Worm (Caenorhabditis elegans) whole organism, L3 larva: ENCODE results near the gene Y45G5AM.5.

Source experiments
- fos-1 ChIP-seq: fragments of 150-350 bp; optimal IDR thresholded peaks from 2 replicates; lab custom pipeline; 2014; ENCODE audit warnings: missing biosample characterization, missing genetic modification characterization
- nhr-11 ChIP-seq: fragments of 150-350 bp; optimal IDR thresholded peaks from 2 replicates; lab custom pipeline; 2014; ENCODE audit warnings: missing biosample characterization, missing genetic modification characterization
- nhr-237 ChIP-seq: fragments of 150-350 bp; optimal IDR thresholded peaks from 2 replicates; lab custom pipeline; 2014; ENCODE audit warnings: missing biosample characterization, missing genetic modification characterization

DNA sequence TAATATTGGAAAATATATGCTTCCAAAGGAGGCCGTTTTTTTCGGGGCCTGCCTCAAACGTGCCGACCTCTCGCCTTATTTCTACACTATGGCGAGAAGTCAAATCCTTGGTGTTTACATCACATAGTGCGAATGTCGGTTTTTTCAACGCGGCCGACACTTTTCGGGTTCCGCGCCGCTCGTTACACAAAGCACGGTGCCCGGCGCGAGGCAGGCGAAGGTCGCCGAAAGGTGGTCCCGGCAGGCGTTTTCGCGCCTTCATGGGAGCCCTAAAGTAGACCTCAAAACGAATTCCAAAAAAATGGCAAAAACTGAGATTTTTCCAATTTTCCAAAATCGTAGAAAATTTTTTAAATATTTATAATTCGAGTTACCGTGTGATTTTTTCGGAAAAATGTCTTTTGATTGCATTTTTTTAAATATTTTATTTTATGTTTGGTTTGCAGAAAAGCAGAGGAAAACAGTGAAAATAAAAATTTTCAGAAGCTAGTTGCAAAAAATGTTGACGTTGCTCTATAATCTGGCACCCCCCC, 34.6 kb upstream of the Y45G5AM.5 start, which contains the start of gene T05B4.12:
- TF ChIP-seq nhr-237 = no peak
- no peak for TF ChIP-seq nhr-11 (tag; lab: Kevin White, UChicago)
- no peak for TF ChIP-seq fos-1
